Worm (Caenorhabditis elegans) whole organism, L4 larva: Measurements from ENCODE around the gene C27D9.2.

Experiments
- F37D6.2 ChIP-seq: sonication (generic microtip); optimal IDR thresholded peaks from 2 replicates; lab custom pipeline; 2016; ENCODE audit warnings: mild to moderate bottlenecking, missing genetic modification characterization, missing compliant biosample characterization
- F44E2.7 ChIP-seq: fragments of 200-800 bp; sonication (Bioruptor generic); IDR thresholded peaks from 2 replicates; pipeline ENCODE4 v2.1.2; 2022; ENCODE audit warnings: missing genetic modification characterization, missing compliant biosample characterization
- F49E8.2 ChIP-seq: sonication (generic microtip); optimal IDR thresholded peaks from 2 replicates; lab custom pipeline; 2016; ENCODE audit warnings: missing compliant biosample characterization, mild to moderate bottlenecking, missing genetic modification characterization, borderline replicate concordance
- R02D3.7 ChIP-seq: fragments of 150-350 bp; sonication (generic microtip); optimal IDR thresholded peaks from 3 replicates; lab custom pipeline; 2014; ENCODE audit warnings: missing biosample characterization, missing genetic modification characterization
- T26A8.4 ChIP-seq: fragments of 200-800 bp; sonication (Bioruptor generic); IDR thresholded peaks from 2 replicates; pipeline ENCODE4 v1.3.6; 2022; ENCODE audit warnings: missing genetic modification characterization, missing compliant biosample characterization
- Y48G9A.11 ChIP-seq: fragments of 200-800 bp; sonication (Bioruptor generic); IDR thresholded peaks from 2 replicates; pipeline ENCODE4 v1.3.6; 2022; ENCODE audit warnings: missing genetic modification reagents, missing genetic modification characterization, missing compliant biosample characterization
- Y75B8A.6 ChIP-seq: fragments of 200-800 bp; sonication (Bioruptor generic); IDR thresholded peaks from 2 replicates; pipeline ENCODE4 v1.3.6; 2022; ENCODE audit warnings: missing genetic modification reagents, missing genetic modification characterization, missing compliant biosample characterization
- aly-2 ChIP-seq: sonication (generic microtip); optimal IDR thresholded peaks from 2 replicates; lab custom pipeline; 2018; ENCODE audit warnings: missing biosample characterization, missing genetic modification characterization
- ama-1 ChIP-seq: fragments of 150-350 bp; optimal IDR thresholded peaks from 2 replicates; lab custom pipeline; 2014; ENCODE audit warnings: inconsistent platforms, mixed read lengths
- attf-4 ChIP-seq: sonication (generic microtip); optimal IDR thresholded peaks from 3 replicates; lab custom pipeline; 2017; ENCODE audit warnings: missing biosample characterization, missing genetic modification characterization
- ceh-28 ChIP-seq: fragments of 150-350 bp; optimal IDR thresholded peaks from 2 replicates; lab custom pipeline; 2014; ENCODE audit warnings: missing biosample characterization, missing genetic modification reagents, missing genetic modification characterization
- ces-1 ChIP-seq: fragments of 150-350 bp; sonication (generic microtip); optimal IDR thresholded peaks from 4 replicates; lab custom pipeline; 2014; ENCODE audit warnings: missing biosample characterization, missing genetic modification reagents, missing genetic modification characterization
- daf-16 ChIP-seq, 3 experiments: sonication (generic microtip); optimal IDR thresholded peaks; 2 replicates each; lab custom pipeline; 2016 to 2017; ENCODE audit warnings: missing genetic modification characterization in 3 of 3, missing genetic modification reagents in 3 of 3, mild to moderate bottlenecking in 2 of 3, missing compliant biosample characterization in 2 of 3, missing biosample characterization in 1 of 3, moderate library complexity in 1 of 3
- daf-8 ChIP-seq: fragments of 200-800 bp; sonication (Bioruptor generic); IDR thresholded peaks from 2 replicates; pipeline ENCODE4 v1.3.6; 2022; ENCODE audit warnings: missing genetic modification characterization, missing compliant biosample characterization
- dmd-8 ChIP-seq: fragments of 200-800 bp; sonication (Bioruptor generic); IDR thresholded peaks from 2 replicates; pipeline ENCODE4 v1.3.6; 2022; ENCODE audit warnings: missing genetic modification characterization, missing compliant biosample characterization
- dpl-1 ChIP-seq: fragments of 150-350 bp; optimal IDR thresholded peaks from 2 replicates; lab custom pipeline; 2014; ENCODE audit warnings: missing biosample characterization, missing genetic modification reagents, missing genetic modification characterization
- duxl-1 ChIP-seq: sonication (generic microtip); optimal IDR thresholded peaks from 2 replicates; lab custom pipeline; 2016; ENCODE audit warnings: mild to moderate bottlenecking, missing genetic modification characterization, moderate library complexity, missing compliant biosample characterization; ENCODE audit not compliant: poor library complexity
- dve-1 ChIP-seq: sonication (generic microtip); optimal IDR thresholded peaks from 2 replicates; lab custom pipeline; 2017; ENCODE audit warnings: antibody characterized with exemption, mild to moderate bottlenecking, missing genetic modification characterization, missing compliant biosample characterization; ENCODE audit not compliant: insufficient read depth
- gei-8 ChIP-seq: fragments of 200-800 bp; sonication (Bioruptor generic); optimal IDR thresholded peaks from 2 replicates; lab custom pipeline; 2018; ENCODE audit warnings: mild to moderate bottlenecking, missing genetic modification characterization, missing compliant biosample characterization
- hif-1 ChIP-seq, 2 experiments: sonication (generic microtip); optimal IDR thresholded peaks; 2 replicates each; lab custom pipeline; 2016 to 2017; ENCODE audit warnings: missing compliant biosample characterization in 2 of 2, missing genetic modification characterization in 2 of 2, missing genetic modification reagents in 2 of 2, missing genotype in 2 of 2, mild to moderate bottlenecking in 1 of 2
- hlh-11 ChIP-seq: fragments of 200-800 bp; sonication (Bioruptor generic); optimal IDR thresholded peaks from 2 replicates; lab custom pipeline; 2018; ENCODE audit warnings: mild to moderate bottlenecking, missing genetic modification characterization, missing compliant biosample characterization
- hlh-30 ChIP-seq: sonication (generic microtip); optimal IDR thresholded peaks from 2 replicates; lab custom pipeline; 2017; ENCODE audit warnings: antibody characterized with exemption, mild to moderate bottlenecking, missing genetic modification characterization, missing compliant biosample characterization; ENCODE audit not compliant: insufficient read depth
- jun-1 ChIP-seq: fragments of 150-350 bp; optimal IDR thresholded peaks from 2 replicates; lab custom pipeline; 2014; ENCODE audit warnings: missing biosample characterization, missing genetic modification reagents, missing genetic modification characterization
- lin-38 ChIP-seq: fragments of 200-800 bp; sonication (Bioruptor generic); IDR thresholded peaks from 2 replicates; pipeline ENCODE4 v1.3.6; 2022; ENCODE audit warnings: missing genetic modification reagents, missing genetic modification characterization, missing compliant biosample characterization
- lin-39 ChIP-seq: fragments of 150-350 bp; optimal IDR thresholded peaks from 2 replicates; lab custom pipeline; 2014; ENCODE audit warnings: missing biosample characterization, missing genetic modification reagents, missing genetic modification characterization
- lsy-2 ChIP-seq, 2 experiments: fragments of 150-350 bp in 1 of 2; sonication (generic microtip) in 1 of 2; optimal IDR thresholded peaks; 2 replicates each; lab custom pipeline; 2014 to 2017; ENCODE audit warnings: missing biosample characterization in 2 of 2, missing genetic modification characterization in 2 of 2
- mdl-1 ChIP-seq, 2 experiments: fragments of 150-350 bp in 1 of 2; sonication (generic microtip) in 1 of 2; optimal IDR thresholded peaks; 2 replicates each; lab custom pipeline; 2014 to 2017; ENCODE audit warnings: missing biosample characterization in 2 of 2, missing genetic modification characterization in 2 of 2
- mep-1 ChIP-seq: fragments of 150-350 bp; sonication (generic microtip); optimal IDR thresholded peaks from 3 replicates; lab custom pipeline; 2014; ENCODE audit warnings: missing biosample characterization, missing genetic modification characterization
- mes-2 ChIP-seq: sonication (generic microtip); optimal IDR thresholded peaks from 2 replicates; lab custom pipeline; 2016; ENCODE audit warnings: missing genotype, mild to moderate bottlenecking, missing genetic modification characterization, missing compliant biosample characterization; ENCODE audit not compliant: poor library complexity, severe bottlenecking
- nhr-10 ChIP-seq: fragments of 150-350 bp; optimal IDR thresholded peaks from 2 replicates; lab custom pipeline; 2014; ENCODE audit warnings: missing biosample characterization, missing genetic modification characterization
- nhr-11 ChIP-seq: fragments of 150-350 bp; optimal IDR thresholded peaks from 2 replicates; lab custom pipeline; 2014; ENCODE audit warnings: missing biosample characterization, missing genetic modification characterization
- nhr-111 ChIP-seq: fragments of 200-800 bp; sonication (Bioruptor generic); optimal IDR thresholded peaks from 2 replicates; lab custom pipeline; 2018; ENCODE audit warnings: mild to moderate bottlenecking, missing genetic modification characterization, missing compliant biosample characterization
- nhr-41 ChIP-seq: fragments of 200-800 bp; sonication (Bioruptor generic); IDR thresholded peaks from 2 replicates; pipeline ENCODE4 v1.3.6; 2022; ENCODE audit warnings: missing genetic modification reagents, missing genetic modification characterization, missing compliant biosample characterization
- nhr-6 ChIP-seq: fragments of 150-350 bp; optimal IDR thresholded peaks from 2 replicates; lab custom pipeline; 2014; ENCODE audit warnings: missing biosample characterization, missing genetic modification characterization
- nhr-77 ChIP-seq: fragments of 150-350 bp; optimal IDR thresholded peaks from 2 replicates; lab custom pipeline; 2014; ENCODE audit warnings: missing biosample characterization, missing genetic modification characterization
- pqm-1 ChIP-seq: sonication (generic microtip); optimal IDR thresholded peaks from 2 replicates; lab custom pipeline; 2017; ENCODE audit warnings: missing biosample characterization, missing genetic modification characterization
- sdz-12 ChIP-seq: fragments of 200-800 bp; sonication (Bioruptor generic); optimal IDR thresholded peaks from 2 replicates; lab custom pipeline; 2018; ENCODE audit warnings: mild to moderate bottlenecking, missing genetic modification characterization, missing compliant biosample characterization
- snpc-1.2 ChIP-seq: fragments of 200-800 bp; sonication (Bioruptor generic); IDR thresholded peaks from 2 replicates; pipeline ENCODE4 v1.3.6; 2022; ENCODE audit warnings: missing genetic modification reagents, missing genetic modification characterization, missing compliant biosample characterization
- snpc-4 ChIP-seq: fragments of 150-350 bp; optimal IDR thresholded peaks from 2 replicates; lab custom pipeline; 2014; ENCODE audit warnings: missing biosample characterization, missing genetic modification characterization
- unc-62 ChIP-seq, 3 experiments: fragments of 150-350 bp in 1 of 3; sonication (generic microtip); optimal IDR thresholded peaks in 2 of 3; peaks in 1 of 3; 1 replicate in 1 of 3; 2 replicates in 2 of 3; lab custom pipeline; 2014 to 2017; ENCODE audit warnings: missing biosample characterization in 3 of 3, missing genetic modification characterization in 3 of 3, missing genetic modification reagents in 3 of 3, missing genotype in 1 of 3
- zip-2 ChIP-seq: fragments of 150-350 bp; optimal IDR thresholded peaks from 2 replicates; lab custom pipeline; 2014; ENCODE audit warnings: missing biosample characterization, missing genetic modification characterization
- ztf-7 ChIP-seq: fragments of 150-350 bp; optimal IDR thresholded peaks from 2 replicates; lab custom pipeline; 2014; ENCODE audit warnings: missing biosample characterization, missing genetic modification characterization

Gene C27D9.2

DNA sequence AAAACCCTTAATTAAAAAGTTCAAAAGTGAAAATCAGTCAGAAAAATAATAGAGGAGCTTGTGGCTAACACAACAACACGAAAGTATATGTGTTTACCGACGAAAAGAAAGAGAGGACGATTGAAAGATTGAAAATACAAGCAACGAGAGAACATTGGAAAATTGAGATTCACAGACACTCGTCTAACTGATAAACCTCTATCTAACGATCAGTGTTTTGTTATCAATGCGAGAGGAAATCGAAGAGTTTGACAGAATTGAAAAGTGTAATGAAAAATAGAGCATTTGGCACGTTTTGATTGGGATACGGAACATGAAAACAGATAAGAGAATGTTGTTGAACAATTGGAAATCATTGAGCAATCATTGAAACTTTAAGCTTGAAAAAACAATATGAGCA is 28.0 kb downstream of the C27D9.2 start (continued):
- TF ChIP-seq hif-1 (tag; optimal IDR thresholded peaks at IDR 0.05; lab: Kevin White, UChicago) (peak; percentile 58 to 96), lin-39 (tag; lab: Kevin White, UChicago) (no peak), aly-2 (no peak), nhr-77 (tag; lab: Kevin White, UChicago) (peak; percentile 92), nhr-11 (peak; percentile 62), R02D3.7 (tag; lab: Kevin White, UChicago) (no peak), mdl-1 (tag; optimal IDR thresholded peaks at IDR 0.05; lab: Kevin White, UChicago) (peak in 1 of 2 experiments; percentile 47), dpl-1 (GFP tag; lab: Kevin White, UChicago) (peak; percentile 0), attf-4 (tag; lab: Kevin White, UChicago) (no peak), nhr-6 (tag; lab: Kevin White, UChicago) (peak; percentile 49), pqm-1 (tag; lab: Kevin White, UChicago) (peak; percentile 99), Y75B8A.6 (GFP tag; lab: Robert Waterston, UW) (no peak), daf-16 (GFP tag; optimal IDR thresholded peaks at IDR 0.05; lab: Kevin White, UChicago) (peak; percentile 66 to 95), daf-16 (tag; optimal IDR thresholded peaks at IDR 0.05; lab: Kevin White, UChicago) (peak; percentile 99)

DNA sequence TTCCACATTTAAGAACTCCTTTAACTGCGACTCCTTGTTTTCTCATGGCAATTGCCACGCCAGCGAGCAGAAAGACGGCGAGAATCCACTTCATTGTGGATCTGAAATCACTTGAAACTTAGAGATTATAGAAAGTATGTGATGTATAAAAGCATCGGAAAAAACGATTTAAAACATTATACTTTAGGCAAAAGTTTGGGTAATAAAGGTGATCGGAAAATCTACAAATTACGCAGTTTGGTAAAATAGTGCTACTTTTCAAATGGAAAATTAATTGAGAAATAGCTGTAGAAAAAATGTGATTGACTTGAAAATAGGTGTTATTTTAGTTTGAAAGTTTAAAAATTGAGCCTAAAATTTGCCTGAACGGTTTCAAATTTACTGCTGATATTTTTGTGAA is 28.9 kb downstream of the C27D9.2 start, which contains the start of gene ttr-41:
Gene ttr-41, minus strand, starts transcription at position 101 of the 400 bp plus-strand sequence.
- TF ChIP-seq jun-1 (tag; lab: Kevin White, UChicago) (no peak), dpl-1 (GFP tag; lab: Kevin White, UChicago) (no peak), ces-1 (no peak)

DNA sequence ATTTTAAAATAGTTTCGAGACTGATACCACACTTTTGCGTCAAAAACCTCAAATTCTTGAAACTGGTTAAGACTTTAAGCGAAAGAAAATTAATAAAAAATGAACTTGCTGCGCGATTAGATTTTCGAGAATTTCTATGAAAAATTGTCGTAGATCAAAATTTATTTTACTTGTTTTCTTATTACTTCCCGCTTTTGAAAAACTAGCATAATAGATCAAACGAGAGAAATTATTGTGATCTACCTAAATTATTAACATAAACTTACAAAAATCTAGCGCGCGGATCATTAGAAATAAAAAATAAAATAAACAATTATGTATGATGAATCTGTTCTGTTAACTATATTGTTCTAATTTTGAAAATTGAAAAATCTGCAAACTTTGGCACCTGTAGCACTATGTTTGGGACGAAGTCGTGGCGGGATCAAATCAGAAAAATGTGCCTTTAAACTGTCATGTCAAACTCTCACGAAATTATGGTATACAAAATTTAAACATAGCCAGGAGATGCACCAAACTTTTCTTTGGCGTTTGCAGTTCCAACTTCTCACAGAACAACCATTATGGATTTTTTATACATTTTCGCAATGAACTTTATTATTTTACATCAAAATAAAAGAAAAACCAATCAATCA is 29.8 kb downstream of the C27D9.2 start:
- TF ChIP-seq aly-2 (no peak), unc-62 (GFP tag; optimal IDR thresholded peaks at IDR 0.05 in 1 of 2; lab: Kevin White, UChicago) (peak in 1 of 2 experiments; percentile 69), unc-62 (tag; optimal IDR thresholded peaks at IDR 0.05; lab: Kevin White, UChicago) (no peak), dve-1 (tag; lab: Kevin White, UChicago) (peak; percentile 47), daf-16 (GFP tag; optimal IDR thresholded peaks at IDR 0.05; lab: Kevin White, UChicago) (no peak), daf-16 (tag; optimal IDR thresholded peaks at IDR 0.05; lab: Kevin White, UChicago) (peak; percentile 16), ama-1 (lab: Kevin White, UChicago) (peak; percentile 75), Y48G9A.11 (GFP tag; lab: Robert Waterston, UW) (no peak), T26A8.4 (0 out of 2 replicates have a peak, but pooled peaks have one; percentile 23)

DNA sequence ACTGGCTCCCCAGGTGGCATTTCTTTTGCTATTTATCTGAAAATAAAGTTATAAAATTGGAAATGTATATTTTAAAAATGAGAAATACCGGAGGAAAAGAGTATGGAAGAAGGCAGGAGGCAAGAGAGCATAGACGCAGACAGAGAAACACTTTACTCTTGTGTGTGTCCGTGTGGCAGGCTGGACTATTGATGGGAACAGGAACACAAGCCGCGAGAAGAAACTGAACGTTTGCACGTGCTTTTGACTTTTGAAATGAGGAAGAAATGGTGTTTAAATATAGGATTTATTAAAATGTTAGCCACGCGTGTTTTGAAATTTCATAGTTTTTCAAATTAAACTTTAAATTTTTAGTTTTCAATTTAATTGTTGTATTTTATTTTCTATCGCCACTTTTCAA is 30.5 kb downstream of the C27D9.2 start, which contains the start of gene F10G7.10:
Gene F10G7.10, minus strand, starts transcription at position 145 of the 400 bp plus-strand sequence.
- peak in 1 of 2 experiments; percentile 59 for TF ChIP-seq unc-62 (GFP tag; optimal IDR thresholded peaks at IDR 0.05 in 1 of 2; lab: Kevin White, UChicago)
- no peak for TF ChIP-seq unc-62 (tag; optimal IDR thresholded peaks at IDR 0.05; lab: Kevin White, UChicago)
- TF ChIP-seq sdz-12 (GFP tag; lab: Kevin White, UChicago) = no peak
- TF ChIP-seq lsy-2 (tag; optimal IDR thresholded peaks at IDR 0.05; lab: Kevin White, UChicago) = peak in 1 of 2 experiments; percentile 28
- no peak for TF ChIP-seq zip-2
- no peak for TF ChIP-seq snpc-1.2 (GFP tag; lab: Robert Waterston, UW)
- TF ChIP-seq ztf-7 (tag; lab: Kevin White, UChicago) = no peak
- peak; percentile 42 for TF ChIP-seq hlh-11 (tag; lab: Kevin White, UChicago)
- no peak for TF ChIP-seq R02D3.7 (tag; lab: Kevin White, UChicago)
- peak; percentile 36 for TF ChIP-seq dve-1 (tag; lab: Kevin White, UChicago)
- TF ChIP-seq F37D6.2 (tag; lab: Kevin White, UChicago) = no peak
- TF ChIP-seq nhr-111 = no peak
- no peak for TF ChIP-seq F49E8.2 (tag; lab: Kevin White, UChicago)
- no peak for TF ChIP-seq nhr-10 (tag; lab: Kevin White, UChicago)
- peak; percentile 0 for TF ChIP-seq mep-1 (tag; lab: Kevin White, UChicago)
- TF ChIP-seq mes-2 (tag; lab: Kevin White, UChicago) = peak; percentile 31
- no peak for TF ChIP-seq daf-8
- peak; percentile 83 for TF ChIP-seq hlh-30 (tag; lab: Kevin White, UChicago)
- TF ChIP-seq gei-8 (GFP tag; lab: Kevin White, UChicago) = no peak
- no peak for TF ChIP-seq daf-16 (GFP tag; optimal IDR thresholded peaks at IDR 0.05; lab: Kevin White, UChicago)
- TF ChIP-seq daf-16 (tag; optimal IDR thresholded peaks at IDR 0.05; lab: Kevin White, UChicago) = peak; percentile 29
- no peak for TF ChIP-seq snpc-4 (tag; lab: Kevin White, UChicago)
- no peak for TF ChIP-seq F44E2.7 (GFP tag; lab: Robert Waterston, UW)
- no peak for TF ChIP-seq ceh-28 (tag; lab: Kevin White, UChicago)
- no peak for TF ChIP-seq dmd-8
- no peak for TF ChIP-seq duxl-1 (tag; lab: Kevin White, UChicago)
- no peak for TF ChIP-seq nhr-11
- no peak for TF ChIP-seq lin-38 (GFP tag; lab: Robert Waterston, UW)
- TF ChIP-seq nhr-41 = no peak
- peak; percentile 3 for TF ChIP-seq nhr-6 (tag; lab: Kevin White, UChicago)
